Worm (Caenorhabditis elegans) whole organism, mixed stage, embryonic: Measurements from ENCODE around the gene T26E4.7.

Experiments
- lin-13 ChIP-seq: fragments of 150-350 bp; optimal IDR thresholded peaks from 2 replicates; lab custom pipeline; 2014; ENCODE audit warnings: missing biosample characterization, missing genetic modification characterization
- nhr-76 ChIP-seq: sonication (generic microtip); optimal IDR thresholded peaks from 2 replicates; lab custom pipeline; 2017; ENCODE audit warnings: missing biosample characterization, missing genetic modification characterization
- snpc-4 ChIP-seq: fragments of 150-350 bp; optimal IDR thresholded peaks from 2 replicates; lab custom pipeline; 2014; ENCODE audit warnings: missing biosample characterization, missing genetic modification characterization
- tbx-8 ChIP-seq: fragments of 200-800 bp; sonication (Bioruptor generic); optimal IDR thresholded peaks from 2 replicates; lab custom pipeline; 2018; ENCODE audit warnings: mild to moderate bottlenecking, missing genetic modification characterization, moderate library complexity, missing compliant biosample characterization
- ztf-11 ChIP-seq: fragments of 150-350 bp; optimal IDR thresholded peaks from 2 replicates; lab custom pipeline; 2014; ENCODE audit warnings: missing biosample characterization, missing genetic modification characterization

DNA sequence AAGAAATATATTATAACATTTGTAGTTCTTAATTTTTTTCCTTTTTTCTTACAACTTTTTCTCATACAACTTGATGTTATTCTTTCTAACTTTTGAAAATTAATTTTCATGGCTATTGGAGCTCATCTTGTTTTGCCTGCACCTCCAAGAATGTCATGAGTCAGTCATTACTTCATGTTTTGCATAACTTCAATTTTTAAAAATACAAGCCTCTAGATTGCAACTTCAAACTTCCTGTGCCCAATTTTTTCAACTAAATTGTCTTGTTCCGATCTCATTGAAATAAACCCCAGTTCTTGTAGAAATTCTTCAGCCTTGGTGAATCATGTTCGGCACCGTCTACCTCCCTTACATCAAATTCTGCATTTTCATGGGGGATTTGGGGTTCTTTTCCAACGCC is 34.9 kb upstream of the T26E4.7 start, which contains the start of gene str-9:
- TF ChIP-seq lin-13 (no peak), snpc-4 (tag; lab: Kevin White, UChicago) (no peak), nhr-76 (tag; lab: Kevin White, UChicago) (no peak), tbx-8 (GFP tag; lab: Kevin White, UChicago) (no peak), ztf-11 (no peak)
